Worm (Caenorhabditis elegans) whole organism, L4/young adult: Measurements from ENCODE around the gene bath-41.

Experiments
- W03F9.2 ChIP-seq: fragments of 150-350 bp; optimal IDR thresholded peaks from 2 replicates; lab custom pipeline; 2014; ENCODE audit warnings: missing biosample characterization, missing genetic modification characterization
- dao-5 ChIP-seq: sonication (generic microtip); optimal IDR thresholded peaks from 2 replicates; lab custom pipeline; 2016; ENCODE audit warnings: missing genotype, missing genetic modification characterization, moderate library complexity, missing compliant biosample characterization
- him-1 ChIP-seq: sonication (generic microtip); optimal IDR thresholded peaks from 2 replicates; lab custom pipeline; 2016; ENCODE audit warnings: missing genotype, missing genetic modification reagents, missing genetic modification characterization, missing compliant biosample characterization

DNA sequence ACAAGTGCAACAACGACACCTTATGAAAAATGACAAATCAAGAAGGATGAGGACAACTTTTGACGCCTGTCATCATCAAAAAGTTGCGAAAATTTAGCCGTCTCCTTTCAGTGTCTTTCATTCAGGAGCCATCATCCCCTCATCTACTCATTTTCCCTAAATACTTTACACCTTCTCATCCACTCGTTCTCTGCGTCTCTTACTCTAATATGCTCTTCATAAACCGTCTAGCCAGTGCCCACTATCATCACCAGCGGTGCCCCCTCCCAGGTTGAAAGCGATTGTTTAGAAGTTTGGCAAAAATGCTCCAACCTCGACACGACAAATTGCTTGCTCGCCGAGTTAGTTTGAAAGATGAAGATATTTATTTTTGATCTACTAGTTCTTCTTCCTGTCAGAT, 20.5 kb upstream of the bath-41 start:
- TF ChIP-seq him-1 (tag; lab: Kevin White, UChicago) (no peak), dao-5 (no peak), W03F9.2 (tag; lab: Kevin White, UChicago) (no peak)
